Fruit fly (Drosophila melanogaster) whole organism, prepupa: ENCODE results near the gene CG2202.

Experiments
- CG10631 ChIP-seq: fragments of 200-800 bp; sonication (Bioruptor generic); optimal IDR thresholded peaks from 2 replicates; lab custom pipeline; 2016; ENCODE audit warnings: missing biosample characterization, missing genetic modification characterization
- CG11294 ChIP-seq: fragments of 200-800 bp; sonication (Bioruptor generic); IDR thresholded peaks from 2 replicates; pipeline ENCODE4 v1.3.6; 2022; ENCODE audit warnings: missing biosample characterization, missing genetic modification characterization
- CG11762 ChIP-seq: fragments of 200-800 bp; sonication (Bioruptor generic); optimal IDR thresholded peaks from 3 replicates; lab custom pipeline; 2016; ENCODE audit warnings: missing biosample characterization, missing genetic modification characterization; ENCODE audit not compliant: insufficient read depth
- CG11902 ChIP-seq: fragments of 200-800 bp; sonication (Bioruptor generic); optimal IDR thresholded peaks from 3 replicates; lab custom pipeline; 2016; ENCODE audit warnings: missing biosample characterization, missing genetic modification characterization
- CG1621 ChIP-seq: fragments of 200-800 bp; sonication (Bioruptor generic); optimal IDR thresholded peaks from 3 replicates; lab custom pipeline; 2018; ENCODE audit warnings: missing biosample characterization, mild to moderate bottlenecking, missing genetic modification characterization
- CG16779 ChIP-seq: fragments of 200-800 bp; sonication (Bioruptor generic); optimal IDR thresholded peaks from 3 replicates; lab custom pipeline; 2017; ENCODE audit warnings: missing biosample characterization, mild to moderate bottlenecking, missing genetic modification characterization
- CG31627 ChIP-seq: fragments of 200-800 bp; sonication (Bioruptor generic); optimal IDR thresholded peaks from 3 replicates; lab custom pipeline; 2016; ENCODE audit warnings: missing biosample characterization, missing genetic modification characterization
- CG32006 ChIP-seq: fragments of 200-800 bp; sonication (Bioruptor generic); optimal IDR thresholded peaks from 3 replicates; lab custom pipeline; 2017; ENCODE audit warnings: missing biosample characterization, mild to moderate bottlenecking, missing genetic modification characterization
- CG34406 ChIP-seq: fragments of 200-800 bp; sonication (Bioruptor generic); optimal IDR thresholded peaks from 3 replicates; lab custom pipeline; 2016; ENCODE audit warnings: missing biosample characterization, missing genetic modification characterization
- CG3919 ChIP-seq: fragments of 200-800 bp; sonication (Bioruptor generic); optimal IDR thresholded peaks from 3 replicates; lab custom pipeline; 2016; ENCODE audit warnings: missing biosample characterization, missing genetic modification characterization
- CG4318 ChIP-seq: fragments of 200-800 bp; sonication (Bioruptor generic); optimal IDR thresholded peaks from 3 replicates; lab custom pipeline; 2017; ENCODE audit warnings: missing biosample characterization, mild to moderate bottlenecking, missing genetic modification characterization
- CG6163 ChIP-seq: fragments of 200-800 bp; sonication (Bioruptor generic); IDR thresholded peaks from 3 replicates; pipeline ENCODE4 v1.3.6; 2022; ENCODE audit warnings: missing biosample characterization, missing genetic modification characterization
- CG6276 ChIP-seq: fragments of 200-800 bp; sonication (Bioruptor generic); optimal IDR thresholded peaks from 2 replicates; lab custom pipeline; 2017; ENCODE audit warnings: missing biosample characterization, mild to moderate bottlenecking, missing genetic modification characterization
- CG6792 ChIP-seq: fragments of 200-800 bp; sonication (Bioruptor generic); optimal IDR thresholded peaks from 3 replicates; lab custom pipeline; 2016; ENCODE audit warnings: missing biosample characterization, missing genetic modification characterization
- CG6808 ChIP-seq: fragments of 200-800 bp; sonication (Bioruptor generic); optimal IDR thresholded peaks from 3 replicates; lab custom pipeline; 2017; ENCODE audit warnings: missing biosample characterization, missing genetic modification characterization, mild to moderate bottlenecking, moderate library complexity, missing genetic modification reagents
- CG6854 ChIP-seq: fragments of 200-800 bp; sonication (Bioruptor generic); optimal IDR thresholded peaks from 2 replicates; lab custom pipeline; 2017; ENCODE audit warnings: missing biosample characterization, mild to moderate bottlenecking, missing genetic modification characterization
- CG8119 ChIP-seq: fragments of 200-800 bp; sonication (Bioruptor generic); IDR thresholded peaks from 3 replicates; pipeline ENCODE4 v1.3.6; 2022; ENCODE audit warnings: missing biosample characterization, missing genetic modification characterization
- CG8319 ChIP-seq: fragments of 200-800 bp; sonication (Bioruptor generic); optimal IDR thresholded peaks from 3 replicates; lab custom pipeline; 2016; ENCODE audit warnings: missing biosample characterization, missing genetic modification characterization
- Eip93F ChIP-seq: fragments of 200-800 bp; sonication (Bioruptor generic); optimal IDR thresholded peaks from 2 replicates; lab custom pipeline; 2016; ENCODE audit warnings: missing biosample characterization, mild to moderate bottlenecking, missing genetic modification characterization
- Ets21C ChIP-seq: fragments of 200-800 bp; sonication (Bioruptor generic); optimal IDR thresholded peaks from 3 replicates; lab custom pipeline; 2016; ENCODE audit warnings: missing biosample characterization, missing genetic modification characterization
- Hr4 ChIP-seq: fragments of 200-800 bp; sonication (Bioruptor generic); optimal IDR thresholded peaks from 3 replicates; lab custom pipeline; 2016; ENCODE audit warnings: missing biosample characterization, missing genetic modification characterization
- Lpt ChIP-seq: fragments of 200-800 bp; sonication (Bioruptor generic); optimal IDR thresholded peaks from 3 replicates; lab custom pipeline; 2016; ENCODE audit warnings: missing biosample characterization, missing genetic modification characterization
- Smox ChIP-seq: fragments of 200-800 bp; sonication (Bioruptor generic); optimal IDR thresholded peaks from 3 replicates; lab custom pipeline; 2016; ENCODE audit warnings: missing biosample characterization, missing genetic modification characterization
- Sox102F ChIP-seq: fragments of 200-800 bp; sonication (Bioruptor generic); optimal IDR thresholded peaks from 2 replicates; lab custom pipeline; 2016; ENCODE audit warnings: missing biosample characterization, mild to moderate bottlenecking, missing genetic modification characterization
- Sox14 ChIP-seq: fragments of 200-800 bp; sonication (Bioruptor generic); optimal IDR thresholded peaks from 3 replicates; lab custom pipeline; 2016; ENCODE audit warnings: missing biosample characterization, missing genetic modification characterization
- Sox15 ChIP-seq: fragments of 200-800 bp; sonication (Bioruptor generic); optimal IDR thresholded peaks from 3 replicates; lab custom pipeline; 2016; ENCODE audit warnings: missing biosample characterization, missing genetic modification characterization
- achi ChIP-seq: fragments of 200-800 bp; sonication (Bioruptor generic); optimal IDR thresholded peaks from 3 replicates; lab custom pipeline; 2016; ENCODE audit warnings: missing biosample characterization, missing genetic modification characterization
- acj6 ChIP-seq: fragments of 200-800 bp; sonication (Bioruptor generic); optimal IDR thresholded peaks from 3 replicates; lab custom pipeline; 2016; ENCODE audit warnings: missing biosample characterization, missing genetic modification characterization
- cyc ChIP-seq: fragments of 200-800 bp; sonication (Bioruptor generic); optimal IDR thresholded peaks from 3 replicates; lab custom pipeline; 2016; ENCODE audit warnings: missing biosample characterization, missing genetic modification characterization
- dac ChIP-seq: fragments of 200-800 bp; sonication (Bioruptor generic); optimal IDR thresholded peaks from 2 replicates; lab custom pipeline; 2017; ENCODE audit warnings: missing biosample characterization, mild to moderate bottlenecking, missing genetic modification characterization
- dsx ChIP-seq: fragments of 200-800 bp; optimal IDR thresholded peaks from 3 replicates; lab custom pipeline; 2019; ENCODE audit warnings: missing biosample characterization, mild to moderate bottlenecking, missing genetic modification characterization, moderate library complexity; ENCODE audit not compliant: poor library complexity, severe bottlenecking
- eg ChIP-seq: fragments of 200-800 bp; sonication (Bioruptor generic); IDR thresholded peaks from 3 replicates; pipeline ENCODE4 v1.3.6; 2022; ENCODE audit warnings: missing biosample characterization, missing genetic modification characterization
- esn ChIP-seq: fragments of 200-800 bp; sonication (Bioruptor generic); optimal IDR thresholded peaks from 2 replicates; lab custom pipeline; 2016; ENCODE audit warnings: missing biosample characterization, mild to moderate bottlenecking, missing genetic modification characterization, moderate library complexity
- lz ChIP-seq: fragments of 200-800 bp; sonication (Bioruptor generic); optimal IDR thresholded peaks from 3 replicates; lab custom pipeline; 2016; ENCODE audit warnings: missing biosample characterization, missing genetic modification characterization
- net ChIP-seq: fragments of 200-800 bp; sonication (Bioruptor generic); optimal IDR thresholded peaks from 3 replicates; lab custom pipeline; 2016; ENCODE audit warnings: missing biosample characterization, missing genetic modification characterization
- salr ChIP-seq, 2 experiments: fragments of 200-800 bp; sonication (Bioruptor generic); optimal IDR thresholded peaks; 3 replicates each; lab custom pipeline; 2016 to 2018; ENCODE audit warnings: missing biosample characterization in 2 of 2, missing genetic modification characterization in 2 of 2, mild to moderate bottlenecking in 1 of 2
- spab ChIP-seq: fragments of 200-800 bp; sonication (Bioruptor generic); optimal IDR thresholded peaks from 2 replicates; lab custom pipeline; 2017; ENCODE audit warnings: missing biosample characterization, mild to moderate bottlenecking, missing genetic modification characterization, missing genetic modification reagents
- ss ChIP-seq, 2 experiments: fragments of 200-800 bp; sonication (Bioruptor generic); optimal IDR thresholded peaks; 2 replicates in 1 of 2; 3 replicates in 1 of 2; lab custom pipeline; 2017 to 2018; ENCODE audit warnings: mild to moderate bottlenecking in 2 of 2, missing biosample characterization in 2 of 2, missing genetic modification characterization in 2 of 2, moderate library complexity in 1 of 2
- svp ChIP-seq: fragments of 200-800 bp; sonication (Bioruptor generic); peaks from one replicate; lab custom pipeline; 2016; ENCODE audit warnings: missing biosample characterization, missing genetic modification characterization
- topi ChIP-seq: fragments of 200-800 bp; sonication (Bioruptor generic); optimal IDR thresholded peaks from 3 replicates; lab custom pipeline; 2016; ENCODE audit warnings: missing biosample characterization, missing genetic modification characterization

Gene CG2202

dm6 chrX:10848565-10848964 lies at the start of gene CG2202:
TSS of gene CG2202 (plus strand) at chrX:10848757.
- TF ChIP-seq Sox14 (GFP tag; lab: Kevin White, UChicago) (peak; percentile 12), CG4318 (GFP tag; lab: Kevin White, UChicago) (no peak)

dm6 chrX:10801033-10801432 lies 47.5 kb upstream of the CG2202 start:
- TF ChIP-seq acj6: no peak
- no peak for TF ChIP-seq CG3919 (GFP tag; lab: Kevin White, UChicago)
- no peak for TF ChIP-seq CG16779 (tag; lab: Kevin White, UChicago)
- no peak for TF ChIP-seq dsx (GFP tag; lab: Kevin White, UChicago)
- no peak for TF ChIP-seq Sox14 (GFP tag; lab: Kevin White, UChicago)
- TF ChIP-seq CG8119: no peak
- TF ChIP-seq lz: no peak
- no peak for TF ChIP-seq CG8319
- no peak for TF ChIP-seq CG4318 (GFP tag; lab: Kevin White, UChicago)
- TF ChIP-seq Sox102F (GFP tag; lab: Kevin White, UChicago): no peak
- no peak for TF ChIP-seq ss (GFP tag; optimal IDR thresholded peaks at IDR 0.05; lab: Kevin White, UChicago)
- no peak for TF ChIP-seq dac
- TF ChIP-seq spab (GFP tag; lab: Kevin White, UChicago): no peak

- TF ChIP-seq ss (GFP tag; optimal IDR thresholded peaks at IDR 0.05; lab: Kevin White, UChicago) (no peak), eg (GFP tag; lab: Robert Waterston, UW) (peak; percentile 6; the same call in 2 of the 3 replicates), CG32006 (GFP tag; lab: Kevin White, UChicago) (no peak), CG6163 (GFP tag; lab: Robert Waterston, UW) (0 out of 3 replicates have a peak, but pooled peaks have one; percentile 8), cyc (no peak), Lpt (peak; percentile 32), Hr4 (GFP tag; lab: Kevin White, UChicago) (no peak), CG8119 (no peak), CG1621 (tag; lab: Kevin White, UChicago) (peak; percentile 11), dsx (GFP tag; lab: Kevin White, UChicago) (peak; percentile 29)
Observed at dm6 chrX:10801827-10802456, 46.6 kb upstream of the CG2202 start.

- peak; percentile 34 for TF ChIP-seq CG11762 (GFP tag; lab: Kevin White, UChicago)
- no peak for TF ChIP-seq topi
- no peak for TF ChIP-seq Eip93F
- TF ChIP-seq CG6808: peak; percentile 9
- TF ChIP-seq CG16779 (tag; lab: Kevin White, UChicago): no peak
- peak; percentile 41 for TF ChIP-seq CG31627
- no peak for TF ChIP-seq CG6854 (GFP tag; lab: Kevin White, UChicago)
- no peak for TF ChIP-seq Smox
- TF ChIP-seq CG8319: no peak
- TF ChIP-seq Sox14 (GFP tag; lab: Kevin White, UChicago): peak; percentile 37
- TF ChIP-seq eg (GFP tag; lab: Robert Waterston, UW): peak; percentile 63
- TF ChIP-seq CG11902 (GFP tag; lab: Kevin White, UChicago): peak; percentile 11
- TF ChIP-seq net (GFP tag; lab: Kevin White, UChicago): peak; percentile 29
- TF ChIP-seq Sox102F (GFP tag; lab: Kevin White, UChicago): no peak
- peak; percentile 66 for TF ChIP-seq CG6276 (GFP tag; lab: Kevin White, UChicago)
- peak; percentile 22 for TF ChIP-seq spab (GFP tag; lab: Kevin White, UChicago)
- TF ChIP-seq CG11294: no peak
- peak; percentile 60 for TF ChIP-seq CG34406 (GFP tag; lab: Kevin White, UChicago)
- TF ChIP-seq CG32006 (GFP tag; lab: Kevin White, UChicago): peak; percentile 82
- peak; percentile 64 for TF ChIP-seq acj6
- TF ChIP-seq Ets21C (GFP tag; lab: Kevin White, UChicago): no peak
- TF ChIP-seq salr (GFP tag; optimal IDR thresholded peaks at IDR 0.05; lab: Kevin White, UChicago): peak in 1 of 2 experiments; percentile 28
- TF ChIP-seq Sox15 (GFP tag; lab: Kevin White, UChicago): peak; percentile 27
- peak; percentile 73 for TF ChIP-seq CG10631 (GFP tag; lab: Kevin White, UChicago)
- peak; percentile 49 for TF ChIP-seq esn (GFP tag; lab: Kevin White, UChicago)
- no peak for TF ChIP-seq CG1621 (tag; lab: Kevin White, UChicago)
- peak; percentile 36 for TF ChIP-seq lz
- peak; percentile 32 for TF ChIP-seq CG6792 (GFP tag; lab: Kevin White, UChicago)
- TF ChIP-seq achi: peak; percentile 56
- TF ChIP-seq svp (GFP tag; lab: Kevin White, UChicago): no peak
- TF ChIP-seq CG6163 (GFP tag; lab: Robert Waterston, UW): peak; percentile 57
Observed at dm6 chrX:10802457-10803378, 45.8 kb upstream of the CG2202 start.
